Worm (Caenorhabditis elegans) whole organism, L4/young adult: Measurements from ENCODE around the gene C14A4.7.

Experiments
- W03F9.2 ChIP-seq: fragments of 150-350 bp; optimal IDR thresholded peaks from 2 replicates; lab custom pipeline; 2014; ENCODE audit warnings: missing biosample characterization, missing genetic modification characterization
- dao-5 ChIP-seq: sonication (generic microtip); optimal IDR thresholded peaks from 2 replicates; lab custom pipeline; 2016; ENCODE audit warnings: missing genotype, missing genetic modification characterization, moderate library complexity, missing compliant biosample characterization

ce11 chrII:10571967-10572366, 24.4 kb downstream of the C14A4.7 start, which contains the start of gene C06A1.3:
- no peak for TF ChIP-seq W03F9.2 (tag; lab: Kevin White, UChicago)
- no peak for TF ChIP-seq dao-5 (tag; lab: Kevin White, UChicago)
